Worm (Caenorhabditis elegans) whole organism, young adult: ENCODE data around the gene K10H10.13.

Experiments
- B0035.1 ChIP-seq: sonication (generic microtip); optimal IDR thresholded peaks from 2 replicates; lab custom pipeline; 2016; ENCODE audit warnings: missing genetic modification characterization, mild to moderate bottlenecking, missing compliant biosample characterization, missing genotype, missing genetic modification reagents
- madf-8 ChIP-seq: fragments of 200-800 bp; sonication (Bioruptor generic); conservative IDR thresholded peaks from 2 replicates; pipeline ENCODE4 v1.3.6; 2022; ENCODE audit warnings: missing genetic modification reagents, missing genetic modification characterization, missing compliant biosample characterization
- pbrm-1 ChIP-seq: fragments of 200-800 bp; sonication (Bioruptor generic); IDR thresholded peaks from 2 replicates; pipeline ENCODE4 v1.3.6; 2022; ENCODE audit warnings: missing genetic modification reagents, missing genetic modification characterization, missing compliant biosample characterization
- sea-2 ChIP-seq: fragments of 200-800 bp; sonication (Bioruptor generic); IDR thresholded peaks from 2 replicates; pipeline ENCODE4 v1.3.6; 2022; ENCODE audit warnings: missing genetic modification characterization, missing compliant biosample characterization

- no peak for TF ChIP-seq sea-2 (GFP tag; lab: Robert Waterston, UW)
- no peak for TF ChIP-seq pbrm-1 (GFP tag; lab: Robert Waterston, UW)
- TF ChIP-seq madf-8, result no peak
- TF ChIP-seq B0035.1 (tag; lab: Kevin White, UChicago), result no peak
Measured at ce11 chrII:14474700-14475099, 36.4 kb downstream of the K10H10.13 start.
